Worm (Caenorhabditis elegans): ENCODE data around the gene T18D3.6.

Gene T18D3.6

ce11 chrX:12452143-12452570, 2.5 kb downstream of the T18D3.6 start (continued):
- no peak for TF ChIP-seq ztf-28 (GFP tag; IDR thresholded peaks at IDR 0.05)
- TF ChIP-seq F23B12.7 (tag; optimal IDR thresholded peaks at IDR 0.05; ENCODE audit: insufficient read depth), result peak; percentile 52
- TF ChIP-seq dpff-1 (tag; optimal IDR thresholded peaks at IDR 0.05), result no peak
- TF ChIP-seq madf-8 (GFP tag; conservative IDR thresholded peaks at IDR 0.05), result no peak
- TF ChIP-seq snpc-1.1 (tag; optimal IDR thresholded peaks at IDR 0.05; ENCODE audit: insufficient read depth), result no peak
- TF ChIP-seq fkh-3 (tag; optimal IDR thresholded peaks at IDR 0.05), result peak; percentile 12
- no peak for TF ChIP-seq sea-2 (GFP tag; IDR thresholded peaks at IDR 0.05)
- TF ChIP-seq egl-44 (GFP tag; IDR thresholded peaks at IDR 0.05), result no peak
- TF ChIP-seq sptf-2 (GFP tag; optimal IDR thresholded peaks at IDR 0.05), result no peak
- peak; percentile 24 for TF ChIP-seq atf-7 (tag; optimal IDR thresholded peaks at IDR 0.05)
- TF ChIP-seq sdz-38 (tag; optimal IDR thresholded peaks at IDR 0.05), result no peak
- no peak for TF ChIP-seq F37B4.10 (GFP tag; IDR thresholded peaks at IDR 0.05)
- TF ChIP-seq ama-1 (optimal IDR thresholded peaks at IDR 0.05), result no peak
- TF ChIP-seq ama-1 (GFP tag; optimal IDR thresholded peaks at IDR 0.05), result no peak
- no peak for TF ChIP-seq ekl-4 (GFP tag; IDR thresholded peaks at IDR 0.05)
- peak; percentile 58 for TF ChIP-seq dox-1 (GFP tag; IDR thresholded peaks at IDR 0.05)
- 0 out of 2 replicates have a peak, but pooled peaks have one; percentile 15 for TF ChIP-seq ztf-6 (GFP tag; IDR thresholded peaks at IDR 0.05)
- no peak for TF ChIP-seq D2030.7 (GFP tag; IDR thresholded peaks at IDR 0.05)
- TF ChIP-seq lin-40 (tag; optimal IDR thresholded peaks at IDR 0.05), result peak; percentile 54
- no peak for TF ChIP-seq F22D6.2 (tag; optimal IDR thresholded peaks at IDR 0.05)
- peak; percentile 69 for TF ChIP-seq madf-10 (tag; optimal IDR thresholded peaks at IDR 0.05)
- TF ChIP-seq chd-7 (tag; optimal IDR thresholded peaks at IDR 0.05), result peak; percentile 53
- no peak for TF ChIP-seq rec-8 (tag; optimal IDR thresholded peaks at IDR 0.05)

DNA sequence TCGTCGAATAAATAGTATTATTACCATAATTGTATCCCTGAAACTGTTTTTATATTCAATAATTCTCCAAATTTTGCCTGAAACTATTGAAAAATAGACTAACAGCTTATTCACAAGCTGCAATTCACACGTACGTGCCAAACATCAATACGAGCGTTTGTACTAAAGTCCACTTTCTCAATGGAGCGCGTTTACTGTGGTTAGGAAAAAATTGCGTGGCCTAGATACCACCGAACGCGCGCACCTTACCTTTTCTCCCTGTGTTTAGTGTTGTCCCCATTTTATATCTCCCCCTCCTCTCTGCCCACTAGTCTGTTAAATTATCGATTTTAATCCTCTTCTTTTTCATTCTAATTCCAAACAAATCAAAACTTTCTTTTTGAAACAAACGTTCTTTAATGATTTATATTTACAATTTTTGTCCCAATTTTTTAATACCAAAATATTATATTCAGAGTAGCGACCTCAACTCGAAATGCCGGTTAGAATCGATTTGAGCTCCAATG, 4.7 kb downstream of the T18D3.6 start, which contains the start of the genes T18D3.9 and T18D3.1:
TSS of gene T18D3.9 (minus strand) at position 168 of the 506 bp plus-strand sequence.
TSS of gene T18D3.1 (plus strand) at position 456 of the 506 bp plus-strand sequence.
- no peak for TF ChIP-seq cebp-1 (GFP tag; IDR thresholded peaks at IDR 0.05)
- TF ChIP-seq cebp-1 (tag; optimal IDR thresholded peaks at IDR 0.05), result peak; percentile 28
- TF ChIP-seq somi-1 (GFP tag; optimal IDR thresholded peaks at IDR 0.05), result no peak
- TF ChIP-seq mxl-1 (tag; optimal IDR thresholded peaks at IDR 0.05), result no peak
- TF ChIP-seq dox-1 (GFP tag; IDR thresholded peaks at IDR 0.05), result 0 out of 2 replicates have a peak, but pooled peaks have one; percentile 14
- peak; percentile 17 for TF ChIP-seq lin-40 (tag; optimal IDR thresholded peaks at IDR 0.05)
- no peak for TF ChIP-seq aptf-2 (GFP tag; conservative IDR thresholded peaks at IDR 0.05)
- TF ChIP-seq attf-6 (GFP tag; IDR thresholded peaks at IDR 0.05), result no peak
- no peak for TF ChIP-seq mes-4 (tag; optimal IDR thresholded peaks at IDR 0.05)
- TF ChIP-seq sptf-2 (GFP tag; optimal IDR thresholded peaks at IDR 0.05), result no peak
- no peak for TF ChIP-seq hlh-12 (tag; optimal IDR thresholded peaks at IDR 0.05)
- TF ChIP-seq Y53G8AR.9 (GFP tag; conservative IDR thresholded peaks at IDR 0.05), result no peak
- TF ChIP-seq chd-7 (tag; optimal IDR thresholded peaks at IDR 0.05), result no peak
- TF ChIP-seq ztf-18 (tag; optimal IDR thresholded peaks at IDR 0.05), result peak; percentile 45
- no peak for TF ChIP-seq let-526 (GFP tag; IDR thresholded peaks at IDR 0.05)
- TF ChIP-seq B0336.3 (GFP tag; IDR thresholded peaks at IDR 0.05), result no peak
- no peak for TF ChIP-seq tlf-1 (GFP tag; optimal IDR thresholded peaks at IDR 0.05)
- no peak for TF ChIP-seq T26A5.8 (tag; optimal IDR thresholded peaks at IDR 0.05)
- no peak for TF ChIP-seq egl-44 (GFP tag; IDR thresholded peaks at IDR 0.05)
- peak; percentile 31; the same call in 1 of the 2 replicates for TF ChIP-seq hmg-1.2 (GFP tag; IDR thresholded peaks at IDR 0.05)
- TF ChIP-seq nhr-80 (tag; optimal IDR thresholded peaks at IDR 0.05), result peak; percentile 52
- no peak for TF ChIP-seq lin-26 (GFP tag; IDR thresholded peaks at IDR 0.05)
- TF ChIP-seq ceh-91 (GFP tag; IDR thresholded peaks at IDR 0.05), result no peak
- TF ChIP-seq him-1 (tag; optimal IDR thresholded peaks at IDR 0.05), result no peak
- no peak for TF ChIP-seq zfh-2 (GFP tag; conservative IDR thresholded peaks at IDR 0.05)
- TF ChIP-seq F49E8.2 (tag; optimal IDR thresholded peaks at IDR 0.05; ENCODE audit: insufficient read depth), result no peak
- TF ChIP-seq snpc-4 (GFP tag; optimal IDR thresholded peaks at IDR 0.05), result no peak
- no peak for TF ChIP-seq snpc-4 (tag; optimal IDR thresholded peaks at IDR 0.05)
- TF ChIP-seq T07F8.4 (tag; optimal IDR thresholded peaks at IDR 0.05), result no peak
- TF ChIP-seq lin-35 (GFP tag; optimal IDR thresholded peaks at IDR 0.05), result no peak
- no peak for TF ChIP-seq F37B4.10 (GFP tag; IDR thresholded peaks at IDR 0.05)
- TF ChIP-seq ztf-3 (GFP tag; optimal IDR thresholded peaks at IDR 0.05), result no peak

Measured in whole organism, young adult.